Fruit fly (Drosophila melanogaster) whole organism, adult: ENCODE measurements around the gene CG15385.

Source experiments
- CG11617 ChIP-seq: fragments of 200-800 bp; sonication (Bioruptor generic); optimal IDR thresholded peaks from 2 replicates; lab custom pipeline; 2017; ENCODE audit warnings: mild to moderate bottlenecking, missing biosample characterization, missing genetic modification reagents, missing genetic modification characterization
- CG12768 ChIP-seq: fragments of 200-800 bp; sonication (Bioruptor generic); optimal IDR thresholded peaks from 2 replicates; lab custom pipeline; 2017; ENCODE audit warnings: missing biosample characterization, missing genetic modification characterization, mild to moderate bottlenecking, moderate library complexity, missing genetic modification reagents
- Clk ChIP-seq: fragments of 200-800 bp; sonication (Bioruptor generic); optimal IDR thresholded peaks from 2 replicates; lab custom pipeline; 2017; ENCODE audit warnings: missing biosample characterization, missing genetic modification characterization
- cnc ChIP-seq, 2 experiments: fragments of >200 bp; optimal IDR thresholded peaks; 2 replicates each; lab custom pipeline; 2017
- kay ChIP-seq: fragments of 200-800 bp; sonication (Bioruptor generic); peaks from one replicate; lab custom pipeline; 2016; ENCODE audit warnings: missing biosample characterization, missing genetic modification characterization, borderline replicate concordance

DNA sequence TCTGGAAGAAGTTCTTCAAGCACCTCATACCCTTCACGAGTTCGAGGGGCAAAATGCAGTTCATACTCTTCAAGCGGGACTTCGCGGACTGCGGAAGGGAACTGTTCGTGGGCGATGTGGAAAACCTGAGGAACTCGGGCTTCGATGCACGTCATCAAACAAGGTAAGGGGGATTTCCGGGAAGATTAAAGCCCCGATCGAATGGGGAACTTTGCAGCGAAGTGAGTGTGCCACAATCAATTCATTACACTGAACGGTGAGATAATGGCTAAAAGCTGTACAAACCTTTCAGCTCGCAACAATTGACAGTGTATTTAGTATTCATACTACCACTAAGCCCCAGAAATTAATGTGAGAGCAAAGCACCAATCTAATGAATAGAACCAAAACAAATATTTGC lies 30.4 kb upstream of the CG15385 start:
- TF ChIP-seq kay (GFP tag; lab: Kevin White, UChicago) (no peak), Clk (no peak), cnc (optimal IDR thresholded peaks at IDR 0.05; lab: Kevin White, UChicago) (no peak), CG11617 (GFP tag; lab: Kevin White, UChicago) (no peak), CG12768 (no peak)
